Fruit fly (Drosophila melanogaster) whole organism, embryonic: ENCODE results near the gene Gclm.

Experiments
- ATbp ChIP-seq: fragments of 200-800 bp; sonication (Bioruptor generic); optimal IDR thresholded peaks from 2 replicates; lab custom pipeline; 2017; ENCODE audit warnings: missing biosample characterization, mild to moderate bottlenecking, missing genetic modification characterization, missing genetic modification reagents
- BEAF-32 ChIP-seq: fragments of 200-800 bp; sonication (Bioruptor generic); optimal IDR thresholded peaks from 3 replicates; lab custom pipeline; 2017; ENCODE audit warnings: missing biosample characterization, missing genetic modification characterization, mild to moderate bottlenecking, moderate library complexity, missing genetic modification reagents
- C15 ChIP-seq: fragments of 200-800 bp; sonication (Bioruptor generic); IDR thresholded peaks from 3 replicates; pipeline ENCODE4 v1.3.6; 2022; ENCODE audit warnings: missing biosample characterization, missing genetic modification characterization
- CG10979 ChIP-seq: fragments of 200-800 bp; sonication (Bioruptor generic); optimal IDR thresholded peaks from 2 replicates; lab custom pipeline; 2018; ENCODE audit warnings: missing biosample characterization, mild to moderate bottlenecking, missing genetic modification characterization, moderate library complexity
- CG11695 ChIP-seq: fragments of 200-800 bp; sonication (Bioruptor generic); IDR thresholded peaks from 3 replicates; pipeline ENCODE4 v1.3.6; 2022; ENCODE audit warnings: missing biosample characterization, missing genetic modification characterization
- CG12071 ChIP-seq: fragments of 200-800 bp; sonication (Bioruptor generic); optimal IDR thresholded peaks from 3 replicates; lab custom pipeline; 2018; ENCODE audit warnings: missing biosample characterization, mild to moderate bottlenecking, missing genetic modification characterization
- CG12236 ChIP-seq: fragments of 200-800 bp; sonication (Bioruptor generic); optimal IDR thresholded peaks from 2 replicates; lab custom pipeline; 2016; ENCODE audit warnings: missing biosample characterization, missing genetic modification characterization
- CG12942 ChIP-seq: fragments of 200-800 bp; sonication (Bioruptor generic); optimal IDR thresholded peaks from 3 replicates; lab custom pipeline; 2016; ENCODE audit warnings: missing biosample characterization, missing genetic modification characterization
- CG13775 ChIP-seq: fragments of 200-800 bp; sonication (Bioruptor generic); optimal IDR thresholded peaks from 3 replicates; lab custom pipeline; 2017; ENCODE audit warnings: missing biosample characterization, mild to moderate bottlenecking, missing genetic modification characterization
- CG15073 ChIP-seq: fragments of 200-800 bp; sonication (Bioruptor generic); optimal IDR thresholded peaks from 2 replicates; lab custom pipeline; 2016; ENCODE audit warnings: missing biosample characterization, missing genetic modification characterization
- CG15514 ChIP-seq: fragments of 200-800 bp; sonication (Bioruptor generic); optimal IDR thresholded peaks from 3 replicates; lab custom pipeline; 2017; ENCODE audit warnings: missing biosample characterization, missing genetic modification characterization, mild to moderate bottlenecking, moderate library complexity, missing genetic modification reagents
- CG18476 ChIP-seq: fragments of 200-800 bp; sonication (Bioruptor generic); optimal IDR thresholded peaks from 2 replicates; lab custom pipeline; 2016; ENCODE audit warnings: missing biosample characterization, mild to moderate bottlenecking, missing genetic modification characterization
- CG18764 ChIP-seq: fragments of 200-800 bp; sonication (Bioruptor generic); optimal IDR thresholded peaks from 3 replicates; lab custom pipeline; 2016; ENCODE audit warnings: missing biosample characterization, missing genetic modification characterization
- CG30403 ChIP-seq: fragments of 200-800 bp; sonication (Bioruptor generic); optimal IDR thresholded peaks from 3 replicates; lab custom pipeline; 2016; ENCODE audit warnings: missing biosample characterization, missing genetic modification characterization
- CG31441 ChIP-seq: fragments of 200-800 bp; sonication (Bioruptor generic); IDR thresholded peaks from 2 replicates; pipeline ENCODE4 v1.3.6; 2022; ENCODE audit warnings: missing biosample characterization, missing genetic modification characterization
- CG3281 ChIP-seq: fragments of 200-800 bp; sonication (Bioruptor generic); optimal IDR thresholded peaks from 3 replicates; lab custom pipeline; 2017; ENCODE audit warnings: missing biosample characterization, mild to moderate bottlenecking, missing genetic modification characterization
- CG34376 ChIP-seq: fragments of 200-800 bp; sonication (Bioruptor generic); optimal IDR thresholded peaks from 2 replicates; lab custom pipeline; 2018; ENCODE audit warnings: missing biosample characterization, mild to moderate bottlenecking, missing genetic modification characterization
- CG4617 ChIP-seq: fragments of 200-800 bp; sonication (Bioruptor generic); optimal IDR thresholded peaks from 3 replicates; lab custom pipeline; 2016; ENCODE audit warnings: missing biosample characterization, missing genetic modification characterization, borderline replicate concordance
- CG6654 ChIP-seq: fragments of 200-800 bp; sonication (Bioruptor generic); optimal IDR thresholded peaks from 2 replicates; lab custom pipeline; 2017; ENCODE audit warnings: missing biosample characterization, mild to moderate bottlenecking, missing genetic modification characterization
- CG8281 ChIP-seq: fragments of 200-800 bp; sonication (Bioruptor generic); optimal IDR thresholded peaks from 2 replicates; lab custom pipeline; 2018; ENCODE audit warnings: missing biosample characterization, mild to moderate bottlenecking, missing genetic modification characterization, moderate library complexity
- CG9609 ChIP-seq: fragments of 200-800 bp; sonication (Bioruptor generic); optimal IDR thresholded peaks from 3 replicates; lab custom pipeline; 2016; ENCODE audit warnings: missing biosample characterization, missing genetic modification characterization
- Camta ChIP-seq: fragments of 200-800 bp; sonication (Bioruptor generic); optimal IDR thresholded peaks from 2 replicates; lab custom pipeline; 2016; ENCODE audit warnings: missing biosample characterization, missing genetic modification characterization
- CrebB ChIP-seq: fragments of 200-800 bp; sonication (Bioruptor generic); optimal IDR thresholded peaks from 3 replicates; lab custom pipeline; 2018; ENCODE audit warnings: missing biosample characterization, mild to moderate bottlenecking, missing genetic modification characterization
- D19B ChIP-seq: fragments of 200-800 bp; sonication (Bioruptor generic); optimal IDR thresholded peaks from 2 replicates; lab custom pipeline; 2017; ENCODE audit warnings: missing biosample characterization, mild to moderate bottlenecking, missing genetic modification characterization
- Dip2 ChIP-seq: fragments of 200-800 bp; sonication (Bioruptor generic); IDR thresholded peaks from 2 replicates; pipeline ENCODE4 v1.3.6; 2022; ENCODE audit warnings: missing biosample characterization, missing genetic modification characterization
- Gug ChIP-seq: fragments of 200-800 bp; sonication (Bioruptor generic); IDR thresholded peaks from 4 replicates; pipeline ENCODE4 v1.3.6; 2022; ENCODE audit warnings: missing biosample characterization, missing genetic modification characterization
- HLH4C ChIP-seq: fragments of 200-800 bp; sonication (Bioruptor generic); IDR thresholded peaks from 3 replicates; pipeline ENCODE4 v1.3.6; 2022; ENCODE audit warnings: missing biosample characterization, missing genetic modification characterization; ENCODE audit not compliant: partially characterized antibody
- MESR4 ChIP-seq: fragments of 200-800 bp; sonication (Bioruptor generic); optimal IDR thresholded peaks from 2 replicates; lab custom pipeline; 2018; ENCODE audit warnings: missing biosample characterization, mild to moderate bottlenecking, missing genetic modification characterization, moderate library complexity
- NfI ChIP-seq: fragments of 200-800 bp; sonication (Bioruptor generic); optimal IDR thresholded peaks from 3 replicates; lab custom pipeline; 2018; ENCODE audit warnings: missing biosample characterization, mild to moderate bottlenecking, missing genetic modification characterization, moderate library complexity
- Optix ChIP-seq: fragments of 200-800 bp; sonication (Bioruptor generic); IDR thresholded peaks from 3 replicates; pipeline ENCODE4 v1.3.6; 2022; ENCODE audit warnings: missing biosample characterization, missing genetic modification characterization
- Rfx ChIP-seq: fragments of 200-800 bp; sonication (Bioruptor generic); IDR thresholded peaks from 2 replicates; pipeline ENCODE4 v1.3.6; 2022; ENCODE audit warnings: missing biosample characterization, missing genetic modification characterization
- TFAM ChIP-seq: fragments of 200-800 bp; sonication (Bioruptor generic); optimal IDR thresholded peaks from 2 replicates; lab custom pipeline; 2017; ENCODE audit warnings: missing biosample characterization, missing genetic modification characterization, inconsistent platforms
- ab ChIP-seq: fragments of 200-800 bp; sonication (Bioruptor generic); optimal IDR thresholded peaks from 2 replicates; lab custom pipeline; 2016; ENCODE audit warnings: missing biosample characterization, missing genetic modification characterization
- aop ChIP-seq: fragments of 200-800 bp; sonication (Bioruptor generic); IDR thresholded peaks from 2 replicates; pipeline ENCODE4 v1.3.6; 2022; ENCODE audit warnings: missing biosample characterization, missing genetic modification characterization
- chinmo ChIP-seq: fragments of 200-800 bp; sonication (Bioruptor generic); IDR thresholded peaks from 4 replicates; pipeline ENCODE4 v1.3.6; 2022; ENCODE audit warnings: missing biosample characterization, missing genetic modification characterization; ENCODE audit not compliant: partially characterized antibody
- croc ChIP-seq: fragments of 200-800 bp; sonication (Bioruptor generic); conservative IDR thresholded peaks from 3 replicates; pipeline ENCODE4 v1.3.6; 2022; ENCODE audit warnings: missing biosample characterization, missing genetic modification characterization
- crp ChIP-seq, 2 experiments: fragments of 200-800 bp; sonication (Bioruptor generic); optimal IDR thresholded peaks; 2 replicates in 1 of 2; 3 replicates in 1 of 2; lab custom pipeline; 2017; ENCODE audit warnings: missing biosample characterization in 2 of 2, missing genetic modification characterization in 2 of 2, mild to moderate bottlenecking in 1 of 2, moderate library complexity in 1 of 2
- cwo ChIP-seq: fragments of 200-800 bp; sonication (Bioruptor generic); optimal IDR thresholded peaks from 3 replicates; lab custom pipeline; 2017; ENCODE audit warnings: missing biosample characterization, missing genetic modification characterization, mild to moderate bottlenecking, moderate library complexity, missing genetic modification reagents
- da ChIP-seq: fragments of 200-800 bp; sonication (Bioruptor generic); optimal IDR thresholded peaks from 2 replicates; lab custom pipeline; 2016; ENCODE audit warnings: missing biosample characterization, missing genetic modification characterization
- eyg ChIP-seq: fragments of 200-800 bp; sonication (Bioruptor generic); optimal IDR thresholded peaks from 3 replicates; lab custom pipeline; 2016; ENCODE audit warnings: missing biosample characterization, missing genetic modification characterization
- fd102C ChIP-seq: fragments of 200-800 bp; sonication (Bioruptor generic); optimal IDR thresholded peaks from 2 replicates; lab custom pipeline; 2018; ENCODE audit warnings: missing biosample characterization, mild to moderate bottlenecking, missing genetic modification characterization, moderate library complexity
- gce ChIP-seq: fragments of 200-800 bp; sonication (Bioruptor generic); IDR thresholded peaks from 3 replicates; pipeline ENCODE4 v1.3.6; 2022; ENCODE audit warnings: missing biosample characterization, missing genetic modification characterization
- kni ChIP-seq: fragments of 200-800 bp; sonication (Bioruptor generic); optimal IDR thresholded peaks from 3 replicates; lab custom pipeline; 2017; ENCODE audit warnings: mild to moderate bottlenecking, missing biosample characterization, missing genetic modification reagents, missing genetic modification characterization
- lab ChIP-seq: fragments of 200-800 bp; sonication (Bioruptor generic); optimal IDR thresholded peaks from 3 replicates; lab custom pipeline; 2017; ENCODE audit warnings: missing biosample characterization, missing genetic modification characterization, mild to moderate bottlenecking, moderate library complexity, missing genetic modification reagents
- lov ChIP-seq, 2 experiments: fragments of 200-800 bp in 1 of 2; fragments of >200 bp in 1 of 2; sonication (Bioruptor generic) in 1 of 2; IDR thresholded peaks in 1 of 2; optimal IDR thresholded peaks in 1 of 2; 2 replicates in 1 of 2; 3 replicates in 1 of 2; pipeline versions ENCODE4 v1.3.6 to Lab custom; 2017 to 2022; ENCODE audit warnings: missing biosample characterization in 1 of 2, missing genetic modification characterization in 1 of 2
- luna ChIP-seq: fragments of 200-800 bp; sonication (Bioruptor generic); optimal IDR thresholded peaks from 2 replicates; lab custom pipeline; 2016; ENCODE audit warnings: missing biosample characterization, missing genetic modification characterization
- nmo ChIP-seq: fragments of 200-800 bp; sonication (Bioruptor generic); optimal IDR thresholded peaks from 2 replicates; lab custom pipeline; 2018; ENCODE audit warnings: missing biosample characterization, mild to moderate bottlenecking, missing genetic modification characterization, moderate library complexity
- pb ChIP-seq: fragments of 200-800 bp; sonication (Bioruptor generic); optimal IDR thresholded peaks from 3 replicates; lab custom pipeline; 2016; ENCODE audit warnings: missing biosample characterization, missing genetic modification characterization
- tx ChIP-seq: fragments of 200-800 bp; sonication (Bioruptor generic); optimal IDR thresholded peaks from 2 replicates; lab custom pipeline; 2016; ENCODE audit warnings: missing biosample characterization, missing genetic modification characterization

Gene Gclm

DNA sequence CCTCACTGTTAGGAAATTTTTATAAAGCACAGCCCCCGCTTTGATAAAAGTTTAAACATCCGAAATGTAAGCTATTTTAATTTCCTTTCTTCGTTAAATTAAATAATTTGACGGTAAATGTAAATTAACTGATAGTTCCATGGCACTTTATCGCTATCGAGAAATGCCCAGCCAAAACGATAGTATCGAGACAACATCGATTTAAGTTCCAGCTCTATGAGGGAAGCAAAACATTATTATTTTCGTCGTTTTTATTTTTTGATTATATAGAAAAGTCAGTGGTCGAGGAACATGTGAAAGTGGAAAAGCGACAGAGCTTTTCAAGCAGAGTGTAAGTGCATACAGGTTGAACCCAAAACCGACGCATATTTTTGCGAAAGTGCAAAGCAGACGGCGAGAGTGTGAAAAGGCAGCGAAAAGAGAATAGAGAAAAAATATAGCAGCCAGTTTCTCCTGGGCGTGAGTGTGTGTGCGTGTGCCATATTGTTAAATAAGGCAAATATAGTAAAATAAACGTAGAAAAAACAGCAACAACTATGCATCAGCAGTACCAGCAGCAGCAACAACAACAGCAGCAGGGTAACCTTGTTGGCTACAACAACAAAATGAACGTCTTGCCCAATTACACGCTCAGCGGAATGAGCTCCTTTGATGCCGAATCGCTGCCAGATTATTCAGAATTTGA is 40.6 kb upstream of the Gclm start, which contains the start of gene CG45049 (continued):
- TF ChIP-seq CG8281 (no peak), CG15514 (GFP tag; lab: Kevin White, UChicago) (no peak), crp (GFP tag; optimal IDR thresholded peaks at IDR 0.05; lab: Kevin White, UChicago) (no peak), CG30403 (peak; percentile 18), CG18476 (GFP tag; lab: Kevin White, UChicago) (no peak), BEAF-32 (GFP tag; lab: Kevin White, UChicago) (peak; percentile 84), cwo (GFP tag; lab: Kevin White, UChicago) (no peak), CG18764 (GFP tag; lab: Kevin White, UChicago) (no peak), CG6654 (no peak), CG9609 (GFP tag; lab: Kevin White, UChicago) (no peak), CG12236 (GFP tag; lab: Kevin White, UChicago) (no peak), MESR4 (peak; percentile 57), chinmo (peak; percentile 54; the same call in 1 of the 4 replicates), Camta (GFP tag; lab: Kevin White, UChicago) (no peak), NfI (GFP tag; lab: Kevin White, UChicago) (no peak), CG11695 (no peak), CG34376 (GFP tag; lab: Kevin White, UChicago) (peak; percentile 42), croc (no peak), kni (GFP tag; lab: Kevin White, UChicago) (peak; percentile 40), CG10979 (tag; lab: Kevin White, UChicago) (no peak), fd102C (no peak), pb (GFP tag; lab: Kevin White, UChicago) (no peak), Dip2 (no peak), CrebB (tag; lab: Kevin White, UChicago) (no peak), gce (GFP tag; lab: Robert Waterston, UW) (no peak), Optix (GFP tag; lab: Robert Waterston, UW) (no peak), CG15073 (GFP tag; lab: Kevin White, UChicago) (no peak), Gug (GFP tag; lab: Robert Waterston, UW) (peak; percentile 32; the same call in 1 of the 4 replicates), aop (GFP tag; lab: Robert Waterston, UW) (no peak), luna (no peak), ATbp (no peak), C15 (no peak), da (GFP tag; lab: Kevin White, UChicago) (no peak), eyg (GFP tag; lab: Kevin White, UChicago) (no peak), HLH4C (peak; percentile 87), lab (peak; percentile 33), tx (GFP tag; lab: Kevin White, UChicago) (no peak), D19B (no peak), TFAM (no peak), lov (optimal IDR thresholded peaks at IDR 0.05; lab: Kevin White, UChicago) (no peak), lov (GFP tag; IDR thresholded peaks at IDR 0.05; lab: Robert Waterston, UW) (no peak), ab (GFP tag; lab: Kevin White, UChicago) (no peak), CG13775 (GFP tag; lab: Kevin White, UChicago) (no peak), CG12942 (GFP tag; lab: Kevin White, UChicago) (no peak), Rfx (GFP tag; lab: Robert Waterston, UW) (no peak), nmo (GFP tag; lab: Kevin White, UChicago) (peak; percentile 25), CG31441 (GFP tag; lab: Robert Waterston, UW) (no peak), CG3281 (peak; percentile 27), CG4617 (peak; percentile 72), CG12071 (GFP tag; lab: Kevin White, UChicago) (no peak)
